Worm (Caenorhabditis elegans): ENCODE results near the gene ZK470.2.

DNA sequence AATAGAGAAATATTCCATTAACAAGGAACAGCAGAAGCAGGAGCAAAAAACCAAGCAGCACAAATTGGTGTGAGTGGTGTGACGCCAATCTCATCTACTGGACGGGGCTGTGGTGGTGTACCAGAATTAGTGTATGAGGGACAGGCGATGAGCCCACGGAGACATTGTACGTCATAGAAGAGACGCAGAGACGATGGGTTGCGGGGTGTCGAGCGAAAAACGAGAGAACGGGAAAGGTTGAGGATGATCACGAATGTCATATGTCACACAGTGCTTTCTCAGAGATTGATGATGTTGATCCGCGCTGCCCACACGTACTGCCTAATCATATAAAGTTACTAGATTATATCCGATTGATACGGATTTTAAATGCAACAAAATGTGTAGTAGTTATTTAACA is 22.9 kb downstream of the ZK470.2 start:
- TF ChIP-seq zfh-2 (GFP tag; conservative IDR thresholded peaks at IDR 0.05) (no peak), nhr-90 (tag; optimal IDR thresholded peaks at IDR 0.05) (no peak), T26A5.8 (tag; optimal IDR thresholded peaks at IDR 0.05) (no peak)

All from whole organism, young adult.